Fruit fly (Drosophila melanogaster) whole organism, embryonic: Measurements from ENCODE around the gene Ndfip.

Source experiments
- ATbp ChIP-seq: fragments of 200-800 bp; sonication (Bioruptor generic); optimal IDR thresholded peaks from 2 replicates; lab custom pipeline; 2017; ENCODE audit warnings: missing biosample characterization, mild to moderate bottlenecking, missing genetic modification characterization, missing genetic modification reagents
- BtbVII ChIP-seq: fragments of 200-800 bp; sonication (Bioruptor generic); optimal IDR thresholded peaks from 3 replicates; lab custom pipeline; 2017; ENCODE audit warnings: missing biosample characterization, mild to moderate bottlenecking, missing genetic modification characterization
- CG10274 ChIP-seq: fragments of 200-800 bp; sonication (Bioruptor generic); optimal IDR thresholded peaks from 3 replicates; lab custom pipeline; 2017; ENCODE audit warnings: missing biosample characterization, mild to moderate bottlenecking, missing genetic modification characterization
- CG12391 ChIP-seq: fragments of 200-800 bp; sonication (Bioruptor generic); optimal IDR thresholded peaks from 3 replicates; lab custom pipeline; 2018; ENCODE audit warnings: missing biosample characterization, mild to moderate bottlenecking, missing genetic modification characterization, moderate library complexity
- CG12744 ChIP-seq: fragments of 200-800 bp; sonication (Bioruptor generic); optimal IDR thresholded peaks from 2 replicates; lab custom pipeline; 2016; ENCODE audit warnings: missing biosample characterization, missing genetic modification characterization
- CG13287 ChIP-seq: fragments of 200-800 bp; sonication (Bioruptor generic); IDR thresholded peaks from 2 replicates; pipeline ENCODE4 v1.3.6; 2022; ENCODE audit warnings: missing biosample characterization, missing genetic modification characterization; ENCODE audit not compliant: partially characterized antibody
- CG15073 ChIP-seq: fragments of 200-800 bp; sonication (Bioruptor generic); optimal IDR thresholded peaks from 2 replicates; lab custom pipeline; 2016; ENCODE audit warnings: missing biosample characterization, missing genetic modification characterization
- CG15696 ChIP-seq: fragments of 200-800 bp; sonication (Bioruptor generic); optimal IDR thresholded peaks from 2 replicates; lab custom pipeline; 2019; ENCODE audit warnings: missing biosample characterization, mild to moderate bottlenecking, missing genetic modification characterization, moderate library complexity
- CG16813 ChIP-seq: fragments of 200-800 bp; sonication (Bioruptor generic); IDR thresholded peaks from 3 replicates; pipeline ENCODE4 v1.3.6; 2022; ENCODE audit warnings: missing biosample characterization, missing genetic modification characterization; ENCODE audit not compliant: partially characterized antibody
- CG17385 ChIP-seq: fragments of 200-800 bp; sonication (Bioruptor generic); optimal IDR thresholded peaks from 3 replicates; lab custom pipeline; 2018; ENCODE audit warnings: missing biosample characterization, mild to moderate bottlenecking, missing genetic modification characterization
- CG1832 ChIP-seq: fragments of 200-800 bp; sonication (Bioruptor generic); optimal IDR thresholded peaks from 2 replicates; lab custom pipeline; 2017; ENCODE audit warnings: missing biosample characterization, mild to moderate bottlenecking, missing genetic modification characterization, inconsistent platforms
- CG18764 ChIP-seq: fragments of 200-800 bp; sonication (Bioruptor generic); optimal IDR thresholded peaks from 3 replicates; lab custom pipeline; 2016; ENCODE audit warnings: missing biosample characterization, missing genetic modification characterization
- CG2120 ChIP-seq: fragments of 200-800 bp; sonication (Bioruptor generic); optimal IDR thresholded peaks from 3 replicates; lab custom pipeline; 2016; ENCODE audit warnings: missing biosample characterization, missing genetic modification characterization
- CG2129 ChIP-seq: fragments of 200-800 bp; sonication (Bioruptor generic); IDR thresholded peaks from 2 replicates; pipeline ENCODE4 v1.3.6; 2022; ENCODE audit warnings: missing biosample characterization, missing genetic modification characterization; ENCODE audit not compliant: partially characterized antibody
- CG2875 ChIP-seq: fragments of 200-800 bp; sonication (Bioruptor generic); optimal IDR thresholded peaks from 2 replicates; lab custom pipeline; 2017; ENCODE audit warnings: missing biosample characterization, mild to moderate bottlenecking, missing genetic modification characterization, missing genetic modification reagents
- CG3065 ChIP-seq: fragments of 200-800 bp; sonication (Bioruptor generic); optimal IDR thresholded peaks from 2 replicates; lab custom pipeline; 2016; ENCODE audit warnings: missing biosample characterization, missing genetic modification characterization
- CG31441 ChIP-seq: fragments of 200-800 bp; sonication (Bioruptor generic); IDR thresholded peaks from 2 replicates; pipeline ENCODE4 v1.3.6; 2022; ENCODE audit warnings: missing biosample characterization, missing genetic modification characterization
- CG34376 ChIP-seq: fragments of 200-800 bp; sonication (Bioruptor generic); optimal IDR thresholded peaks from 2 replicates; lab custom pipeline; 2018; ENCODE audit warnings: missing biosample characterization, mild to moderate bottlenecking, missing genetic modification characterization
- CG34422 ChIP-seq: fragments of 200-800 bp; sonication (Bioruptor generic); IDR thresholded peaks from 3 replicates; pipeline ENCODE4 v1.3.6; 2022; ENCODE audit warnings: missing biosample characterization, missing genetic modification characterization
- CG3995 ChIP-seq: fragments of 200-800 bp; sonication (Bioruptor generic); optimal IDR thresholded peaks from 3 replicates; lab custom pipeline; 2016; ENCODE audit warnings: missing biosample characterization, missing genetic modification characterization
- CG6689 ChIP-seq: fragments of 200-800 bp; sonication (Bioruptor generic); IDR thresholded peaks from 2 replicates; pipeline ENCODE4 v1.3.6; 2022; ENCODE audit warnings: missing biosample characterization, missing genetic modification characterization
- CG8281 ChIP-seq: fragments of 200-800 bp; sonication (Bioruptor generic); optimal IDR thresholded peaks from 2 replicates; lab custom pipeline; 2018; ENCODE audit warnings: missing biosample characterization, mild to moderate bottlenecking, missing genetic modification characterization, moderate library complexity
- Dll ChIP-seq: fragments of 200-800 bp; sonication (Bioruptor generic); IDR thresholded peaks from 4 replicates; pipeline ENCODE4 v1.3.6; 2022; ENCODE audit warnings: missing biosample characterization, missing genetic modification characterization; ENCODE audit not compliant: partially characterized antibody
- Doc3 ChIP-seq: fragments of 200-800 bp; sonication (Bioruptor generic); IDR thresholded peaks from 3 replicates; pipeline ENCODE4 v1.3.6; 2022; ENCODE audit warnings: missing biosample characterization, missing genetic modification characterization; ENCODE audit not compliant: partially characterized antibody
- Dref ChIP-seq: fragments of 200-800 bp; sonication (Bioruptor generic); IDR thresholded peaks from 2 replicates; pipeline ENCODE4 v1.3.6; 2022; ENCODE audit warnings: missing biosample characterization, missing genetic modification characterization
- Gug ChIP-seq: fragments of 200-800 bp; sonication (Bioruptor generic); IDR thresholded peaks from 4 replicates; pipeline ENCODE4 v1.3.6; 2022; ENCODE audit warnings: missing biosample characterization, missing genetic modification characterization
- Hand ChIP-seq: fragments of 200-800 bp; sonication (Bioruptor generic); optimal IDR thresholded peaks from 2 replicates; lab custom pipeline; 2017; ENCODE audit warnings: mild to moderate bottlenecking, missing biosample characterization, missing genetic modification reagents, missing genetic modification characterization
- TFAM ChIP-seq: fragments of 200-800 bp; sonication (Bioruptor generic); optimal IDR thresholded peaks from 2 replicates; lab custom pipeline; 2017; ENCODE audit warnings: missing biosample characterization, missing genetic modification characterization, inconsistent platforms
- Tbp ChIP-seq: fragments of >200 bp; optimal IDR thresholded peaks from 2 replicates; lab custom pipeline; 2018; ENCODE audit warnings: missing biosample characterization, missing genetic modification characterization
- Trl ChIP-seq, 3 experiments: fragments of >200 bp in 2 of 3; fragments of 200-800 bp in 1 of 3; sonication (Bioruptor generic) in 1 of 3; optimal IDR thresholded peaks; 2 replicates in 1 of 3; 3 replicates in 2 of 3; lab custom pipeline; 2016 to 2017; ENCODE audit warnings: missing biosample characterization in 1 of 3, missing genetic modification characterization in 1 of 3
- croc ChIP-seq: fragments of 200-800 bp; sonication (Bioruptor generic); conservative IDR thresholded peaks from 3 replicates; pipeline ENCODE4 v1.3.6; 2022; ENCODE audit warnings: missing biosample characterization, missing genetic modification characterization
- cwo ChIP-seq: fragments of 200-800 bp; sonication (Bioruptor generic); optimal IDR thresholded peaks from 3 replicates; lab custom pipeline; 2017; ENCODE audit warnings: missing biosample characterization, missing genetic modification characterization, mild to moderate bottlenecking, moderate library complexity, missing genetic modification reagents
- danr ChIP-seq: fragments of 200-800 bp; sonication (Bioruptor generic); IDR thresholded peaks from 2 replicates; pipeline ENCODE4 v1.3.6; 2022; ENCODE audit warnings: missing biosample characterization, missing genetic modification characterization
- dysf ChIP-seq: fragments of 200-800 bp; sonication (Bioruptor generic); IDR thresholded peaks from 3 replicates; pipeline ENCODE4 v1.3.6; 2022; ENCODE audit warnings: missing biosample characterization, missing genetic modification characterization
- eve ChIP-seq, 2 experiments: fragments of >200 bp; optimal IDR thresholded peaks; 2 replicates each; lab custom pipeline; 2017; ENCODE audit warnings: missing biosample characterization in 2 of 2, missing genetic modification characterization in 2 of 2
- fd3F ChIP-seq: fragments of 200-800 bp; sonication (Bioruptor generic); optimal IDR thresholded peaks from 2 replicates; lab custom pipeline; 2018; ENCODE audit warnings: missing biosample characterization, mild to moderate bottlenecking, missing genetic modification characterization, moderate library complexity
- fru ChIP-seq: fragments of >200 bp; optimal IDR thresholded peaks from 2 replicates; lab custom pipeline; 2017
- fu2 ChIP-seq: fragments of 200-800 bp; sonication (Bioruptor generic); optimal IDR thresholded peaks from 2 replicates; lab custom pipeline; 2016; ENCODE audit warnings: missing biosample characterization, missing genetic modification characterization
- grn ChIP-seq: fragments of 200-800 bp; sonication (Bioruptor generic); optimal IDR thresholded peaks from 3 replicates; lab custom pipeline; 2017; ENCODE audit warnings: missing biosample characterization, missing genetic modification characterization
- hb ChIP-seq: fragments of 200-800 bp; sonication (Bioruptor generic); IDR thresholded peaks from 3 replicates; pipeline ENCODE4 v1.3.6; 2022; ENCODE audit warnings: missing biosample characterization, missing genetic modification characterization; ENCODE audit not compliant: partially characterized antibody
- insv ChIP-seq, 2 experiments: fragments of 200-800 bp; sonication (Bioruptor generic); optimal IDR thresholded peaks; 3 replicates each; lab custom pipeline; 2016 to 2018; ENCODE audit warnings: missing biosample characterization in 2 of 2, missing genetic modification characterization in 2 of 2
- lola ChIP-seq, 3 experiments: fragments of >200 bp in 2 of 3; fragments of 200-800 bp in 1 of 3; sonication (Bioruptor generic) in 1 of 3; optimal IDR thresholded peaks; 2 replicates each; lab custom pipeline; 2017 to 2019; ENCODE audit warnings: missing biosample characterization in 3 of 3, missing genetic modification characterization in 3 of 3, mild to moderate bottlenecking in 1 of 3, moderate library complexity in 1 of 3
- mam ChIP-seq: fragments of 200-800 bp; sonication (Bioruptor generic); optimal IDR thresholded peaks from 3 replicates; lab custom pipeline; 2016; ENCODE audit warnings: missing biosample characterization, missing genetic modification characterization
- nom ChIP-seq: fragments of 200-800 bp; sonication (Bioruptor generic); optimal IDR thresholded peaks from 2 replicates; lab custom pipeline; 2017; ENCODE audit warnings: missing biosample characterization, missing genetic modification characterization, mild to moderate bottlenecking, moderate library complexity, missing genetic modification reagents
- org-1 ChIP-seq: fragments of 200-800 bp; sonication (Bioruptor generic); optimal IDR thresholded peaks from 2 replicates; lab custom pipeline; 2017; ENCODE audit warnings: missing biosample characterization, missing genetic modification characterization
- pfk ChIP-seq: fragments of 200-800 bp; sonication (Bioruptor generic); optimal IDR thresholded peaks from 2 replicates; lab custom pipeline; 2018; ENCODE audit warnings: missing biosample characterization, mild to moderate bottlenecking, missing genetic modification characterization, moderate library complexity
- phol ChIP-seq: fragments of 200-800 bp; sonication (Bioruptor generic); optimal IDR thresholded peaks from 3 replicates; lab custom pipeline; 2018; ENCODE audit warnings: missing biosample characterization, mild to moderate bottlenecking, missing genetic modification characterization, moderate library complexity
- yki ChIP-seq: fragments of >200 bp; optimal IDR thresholded peaks from 3 replicates; lab custom pipeline; 2018

Ndfip gene

dm6 chr3L:17668945-17669779 lies 15.1 kb upstream of the Ndfip start, which contains the start of gene Crtc (continued):
- TF ChIP-seq Dref (GFP tag; lab: Robert Waterston, UW) (peak; percentile 91), CG18764 (no peak), insv (GFP tag; optimal IDR thresholded peaks at IDR 0.05; lab: Kevin White, UChicago) (no peak), fu2 (GFP tag; lab: Kevin White, UChicago) (no peak), BtbVII (no peak), CG34422 (GFP tag; lab: Robert Waterston, UW) (peak; percentile 53; the same call in 1 of the 3 replicates), CG6689 (GFP tag; lab: Robert Waterston, UW) (no peak), Tbp (GFP tag; lab: Kevin White, UChicago) (no peak), fd3F (GFP tag; lab: Kevin White, UChicago) (no peak), pfk (GFP tag; lab: Kevin White, UChicago) (no peak), fru (no peak), hb (GFP tag; lab: Robert Waterston, UW) (peak; percentile 63; the same call in 2 of the 3 replicates), CG10274 (GFP tag; lab: Kevin White, UChicago) (no peak), CG17385 (GFP tag; lab: Kevin White, UChicago) (peak; percentile 99), phol (tag; lab: Kevin White, UChicago) (peak; percentile 29), ATbp (GFP tag; lab: Kevin White, UChicago) (no peak), CG34376 (GFP tag; lab: Kevin White, UChicago) (peak; percentile 69), croc (GFP tag; lab: Robert Waterston, UW) (no peak), dysf (no peak), CG1832 (GFP tag; lab: Kevin White, UChicago) (no peak), Doc3 (GFP tag; lab: Robert Waterston, UW) (peak; percentile 48; the same call in 2 of the 3 replicates), Trl (optimal IDR thresholded peaks at IDR 0.05; lab: Kevin White, UChicago) (peak; percentile 23 to 42), Trl (GFP tag; optimal IDR thresholded peaks at IDR 0.05; lab: Kevin White, UChicago) (no peak), CG15696 (tag; lab: Kevin White, UChicago) (no peak), grn (GFP tag; lab: Kevin White, UChicago) (no peak), eve (GFP tag; optimal IDR thresholded peaks at IDR 0.05; lab: Kevin White, UChicago) (no peak), lola (GFP tag; optimal IDR thresholded peaks at IDR 0.05; lab: Kevin White, UChicago) (no peak), CG12744 (peak; percentile 18), CG12391 (peak; percentile 44), CG15073 (GFP tag; lab: Kevin White, UChicago) (no peak), Gug (no peak), mam (GFP tag; lab: Kevin White, UChicago) (peak; percentile 21), CG16813 (GFP tag; lab: Robert Waterston, UW) (peak; percentile 74), danr (no peak), CG2120 (GFP tag; lab: Kevin White, UChicago) (peak; percentile 13), TFAM (GFP tag; lab: Kevin White, UChicago) (no peak), nom (GFP tag; lab: Kevin White, UChicago) (peak; percentile 54), Dll (GFP tag; lab: Robert Waterston, UW) (peak; percentile 78), CG3995 (GFP tag; lab: Kevin White, UChicago) (peak; percentile 60), CG13287 (GFP tag; lab: Robert Waterston, UW) (peak; percentile 72), cwo (GFP tag; lab: Kevin White, UChicago) (no peak), CG8281 (tag; lab: Kevin White, UChicago) (no peak), CG31441 (GFP tag; lab: Robert Waterston, UW) (0 out of 2 replicates have a peak, but pooled peaks have one; percentile 25), CG3065 (GFP tag; lab: Kevin White, UChicago) (no peak), CG2875 (GFP tag; lab: Kevin White, UChicago) (no peak), Hand (no peak), CG2129 (GFP tag; lab: Robert Waterston, UW) (peak; percentile 41), org-1 (GFP tag; lab: Kevin White, UChicago) (no peak), yki (lab: Kevin White, UChicago) (no peak)
